Worm (Caenorhabditis elegans): ENCODE data around the gene mma-1.

The mma-1 gene

DNA sequence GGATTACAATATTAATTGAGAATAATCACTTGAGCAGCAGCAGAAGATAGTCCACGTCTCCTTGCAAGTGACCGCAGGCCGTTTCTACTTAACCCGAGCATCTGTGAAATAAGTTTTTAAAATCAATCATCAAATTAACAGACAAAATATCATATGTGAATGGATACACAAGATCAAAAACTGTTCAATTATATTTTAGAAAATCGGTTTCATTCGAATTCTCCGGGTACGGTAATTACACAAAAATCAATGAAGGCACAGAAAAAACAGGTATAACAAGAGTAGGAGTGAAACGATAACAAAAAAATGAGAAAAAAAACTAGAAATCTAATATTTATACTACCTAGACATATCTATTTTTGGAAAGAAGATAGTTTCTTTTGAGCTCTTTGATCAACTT lies at the start of gene mma-1:
mma-1 (minus strand) TSS at position 101 of the 400 bp plus-strand sequence.
- no peak for TF ChIP-seq php-3 (GFP tag; IDR thresholded peaks at IDR 0.05)

DNA sequence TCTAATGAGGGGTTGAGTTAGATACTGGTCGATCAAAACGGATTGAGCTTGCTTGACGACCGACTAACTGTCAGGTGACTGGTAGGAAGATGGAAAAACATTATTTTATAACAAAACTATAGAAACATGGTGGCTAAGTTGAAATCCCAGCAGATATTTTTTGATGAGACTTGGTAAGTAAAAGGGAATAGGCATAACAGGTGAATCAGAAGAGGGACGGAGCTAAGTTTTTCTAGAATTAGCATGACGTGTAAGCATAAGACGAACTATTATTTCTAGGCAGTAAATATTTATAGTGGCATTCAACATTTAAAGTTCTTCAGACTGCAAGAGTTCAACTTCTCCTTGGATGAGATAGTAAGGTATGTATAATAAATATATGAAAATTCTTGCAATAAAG lies 48.4 kb upstream of the mma-1 start, which contains the start of gene F56H9.8:
F56H9.8 (plus strand) TSS at position 301 of the 400 bp plus-strand sequence.
- TF ChIP-seq hif-1 (tag; optimal IDR thresholded peaks at IDR 0.05): no peak
- TF ChIP-seq daf-16 (GFP tag; optimal IDR thresholded peaks at IDR 0.05): no peak
- no peak for TF ChIP-seq daf-16 (tag; optimal IDR thresholded peaks at IDR 0.05)
- no peak for TF ChIP-seq D1046.2 (GFP tag; IDR thresholded peaks at IDR 0.05)
- TF ChIP-seq fos-1 (tag; optimal IDR thresholded peaks at IDR 0.05): no peak
- no peak for TF ChIP-seq F26F4.8 (GFP tag; conservative IDR thresholded peaks at IDR 0.05)
- no peak for TF ChIP-seq nhr-77 (tag; optimal IDR thresholded peaks at IDR 0.05)

DNA sequence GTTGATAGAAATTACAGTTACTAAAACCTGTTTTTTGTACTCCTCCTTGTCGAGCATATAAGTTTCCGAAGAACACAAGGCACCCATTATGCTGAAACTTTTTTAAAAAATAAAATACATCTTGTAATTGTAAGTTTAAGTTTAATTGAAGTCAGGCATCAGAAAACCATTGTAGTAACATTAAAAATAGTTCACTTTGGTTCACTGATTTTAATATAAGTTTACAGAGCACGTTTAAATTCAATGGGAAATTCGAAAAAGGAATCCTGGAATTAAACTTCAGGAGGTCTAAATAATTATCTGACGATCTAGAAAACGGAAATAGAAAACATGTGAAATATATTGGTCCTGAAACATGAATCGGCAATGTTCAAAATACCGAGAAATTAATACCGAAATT lies 44.3 kb upstream of the mma-1 start, which contains the start of gene gpa-8:
gpa-8 (minus strand) TSS at position 101 of the 400 bp plus-strand sequence.
- TF ChIP-seq D1046.2 (GFP tag; IDR thresholded peaks at IDR 0.05): no peak

DNA sequence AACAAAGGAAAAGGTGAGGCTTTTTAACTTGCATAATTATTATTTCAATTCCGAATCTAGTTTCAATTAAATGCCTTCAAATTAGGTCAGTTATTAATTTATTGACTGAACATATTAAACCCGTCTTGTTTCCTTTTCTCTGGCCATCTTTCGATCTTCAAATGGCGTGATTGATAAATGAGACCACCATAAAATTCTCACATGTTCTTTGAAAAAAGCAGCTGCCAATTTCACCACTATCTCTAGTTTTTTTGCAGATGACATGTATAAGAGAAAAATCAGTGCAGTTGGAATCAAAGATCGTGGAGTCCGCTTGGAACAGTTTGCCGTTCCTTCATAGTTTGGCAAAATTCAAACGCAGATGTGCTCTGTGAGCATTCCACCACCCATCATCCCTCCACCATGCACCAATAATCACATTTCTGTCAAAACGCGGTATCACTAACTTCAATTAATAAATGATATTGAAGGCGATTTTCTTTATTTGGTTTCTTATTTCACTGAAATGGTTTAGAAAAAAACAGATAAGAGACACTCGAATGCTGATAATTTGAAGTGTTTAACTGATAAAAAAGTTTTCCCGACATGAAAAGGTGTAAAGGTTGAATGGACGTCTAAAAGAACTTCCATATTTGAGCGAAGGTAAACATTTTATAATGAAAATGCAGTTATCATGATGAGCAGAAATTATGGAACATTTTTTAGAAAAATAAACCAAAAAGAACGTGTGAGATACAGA lies 41.8 kb upstream of the mma-1 start:
- TF ChIP-seq pha-4 (GFP tag; IDR thresholded peaks at IDR 0.05) (no peak), pha-4 (tag; optimal IDR thresholded peaks at IDR 0.05) (no peak), zfp-3 (GFP tag; conservative IDR thresholded peaks at IDR 0.05) (no peak), D1046.2 (GFP tag; IDR thresholded peaks at IDR 0.05) (no peak), mdl-1 (tag; optimal IDR thresholded peaks at IDR 0.05) (peak in 1 of 2 experiments; percentile 65), ztf-7 (tag; optimal IDR thresholded peaks at IDR 0.05) (no peak), ztf-11 (tag; optimal IDR thresholded peaks at IDR 0.05) (no peak), rbr-2 (tag; optimal IDR thresholded peaks at IDR 0.05) (no peak), unc-62 (GFP tag; optimal IDR thresholded peaks at IDR 0.05 in 1 of 2) (peak in 1 of 2 experiments; percentile 7), unc-62 (tag; optimal IDR thresholded peaks at IDR 0.05) (no peak), ZK546.5 (tag; optimal IDR thresholded peaks at IDR 0.05) (no peak), tra-1 (GFP tag; IDR thresholded peaks at IDR 0.05) (0 out of 2 replicates have a peak, but pooled peaks have one; percentile 50), set-16 (GFP tag; IDR thresholded peaks at IDR 0.05) (no peak), daf-12 (tag; optimal IDR thresholded peaks at IDR 0.05) (no peak), lin-13 (GFP tag; optimal IDR thresholded peaks at IDR 0.05) (no peak), nhr-48 (tag; optimal IDR thresholded peaks at IDR 0.05) (no peak), Y105C5A.15 (GFP tag; IDR thresholded peaks at IDR 0.05) (no peak), daf-8 (GFP tag; IDR thresholded peaks at IDR 0.05) (no peak), mdt-29 (GFP tag; IDR thresholded peaks at IDR 0.05) (no peak), dve-1 (tag; optimal IDR thresholded peaks at IDR 0.05; ENCODE audit: insufficient read depth) (peak; percentile 35), ces-1 (GFP tag; optimal IDR thresholded peaks at IDR 0.05) (no peak), nhr-11 (tag; optimal IDR thresholded peaks at IDR 0.05) (no peak), ceh-44 (GFP tag; IDR thresholded peaks at IDR 0.05) (no peak), ctbp-1 (GFP tag; IDR thresholded peaks at IDR 0.05) (no peak), nhr-77 (tag; optimal IDR thresholded peaks at IDR 0.05) (no peak), lin-39 (tag; optimal IDR thresholded peaks at IDR 0.05) (no peak), zfp-2 (tag; optimal IDR thresholded peaks at IDR 0.05) (no peak), ama-1 (optimal IDR thresholded peaks at IDR 0.05) (no peak), daf-16 (GFP tag; optimal IDR thresholded peaks at IDR 0.05) (peak in 1 of 2 experiments; percentile 61), daf-16 (tag; optimal IDR thresholded peaks at IDR 0.05) (peak; percentile 91), mep-1 (tag; optimal IDR thresholded peaks at IDR 0.05) (no peak), nhr-237 (tag; optimal IDR thresholded peaks at IDR 0.05) (no peak), R02D3.7 (tag; optimal IDR thresholded peaks at IDR 0.05) (no peak), snpc-4 (tag; optimal IDR thresholded peaks at IDR 0.05) (no peak), lsy-2 (tag; optimal IDR thresholded peaks at IDR 0.05) (no peak), lim-7 (GFP tag; IDR thresholded peaks at IDR 0.05) (no peak), hmg-1.1 (GFP tag; IDR thresholded peaks at IDR 0.05) (no peak), ceh-32 (tag; optimal IDR thresholded peaks at IDR 0.05; ENCODE audit: poor library complexity) (no peak), mxl-3 (GFP tag; optimal IDR thresholded peaks at IDR 0.05) (peak; percentile 32), arid-1 (GFP tag; conservative IDR thresholded peaks at IDR 0.05) (no peak), Y75B8A.6 (GFP tag; IDR thresholded peaks at IDR 0.05) (no peak)

Data from whole organism, L4 larva.